Worm (Caenorhabditis elegans) whole organism, L4 larva: ENCODE measurements around the gene chil-18.

Experiments
- T20F7.1 ChIP-seq: fragments of 200-800 bp; sonication (Bioruptor generic); optimal IDR thresholded peaks from 2 replicates; lab custom pipeline; 2018; ENCODE audit warnings: mild to moderate bottlenecking, missing genetic modification characterization, missing compliant biosample characterization
- Y48G9A.11 ChIP-seq: fragments of 200-800 bp; sonication (Bioruptor generic); IDR thresholded peaks from 2 replicates; pipeline ENCODE4 v1.3.6; 2022; ENCODE audit warnings: missing genetic modification reagents, missing genetic modification characterization, missing compliant biosample characterization
- ZK337.2 ChIP-seq: fragments of 200-800 bp; sonication (Bioruptor generic); IDR thresholded peaks from 2 replicates; pipeline ENCODE4 v1.3.6; 2022; ENCODE audit warnings: missing genetic modification reagents, missing genetic modification characterization, missing compliant biosample characterization
- aha-1 ChIP-seq: fragments of 150-350 bp; peaks from one replicate; lab custom pipeline; 2014; ENCODE audit warnings: missing biosample characterization, missing genetic modification characterization
- aly-2 ChIP-seq: sonication (generic microtip); optimal IDR thresholded peaks from 2 replicates; lab custom pipeline; 2018; ENCODE audit warnings: missing biosample characterization, missing genetic modification characterization
- attf-4 ChIP-seq: sonication (generic microtip); optimal IDR thresholded peaks from 3 replicates; lab custom pipeline; 2017; ENCODE audit warnings: missing biosample characterization, missing genetic modification characterization
- ceh-20 ChIP-seq: fragments of 200-800 bp; sonication (Bioruptor generic); IDR thresholded peaks from 2 replicates; pipeline ENCODE4 v1.3.6; 2022; ENCODE audit warnings: missing genetic modification reagents, missing genetic modification characterization, missing compliant biosample characterization
- ces-1 ChIP-seq: fragments of 150-350 bp; sonication (generic microtip); optimal IDR thresholded peaks from 4 replicates; lab custom pipeline; 2014; ENCODE audit warnings: missing biosample characterization, missing genetic modification reagents, missing genetic modification characterization
- ctbp-1 ChIP-seq: fragments of 200-800 bp; sonication (Bioruptor generic); IDR thresholded peaks from 2 replicates; pipeline ENCODE4 v1.3.6; 2022; ENCODE audit warnings: missing genetic modification reagents, missing genetic modification characterization, missing compliant biosample characterization
- daf-16 ChIP-seq, 3 experiments: sonication (generic microtip); optimal IDR thresholded peaks; 2 replicates each; lab custom pipeline; 2016 to 2017; ENCODE audit warnings: missing genetic modification characterization in 3 of 3, missing genetic modification reagents in 3 of 3, mild to moderate bottlenecking in 2 of 3, missing compliant biosample characterization in 2 of 3, missing biosample characterization in 1 of 3, moderate library complexity in 1 of 3
- daf-19 ChIP-seq: fragments of 200-800 bp; sonication (Bioruptor generic); conservative IDR thresholded peaks from 2 replicates; pipeline ENCODE4 v1.3.6; 2022; ENCODE audit warnings: missing genetic modification characterization, missing compliant biosample characterization
- dmd-6 ChIP-seq: fragments of 200-800 bp; sonication (Bioruptor generic); IDR thresholded peaks from 2 replicates; pipeline ENCODE4 v1.3.6; 2022; ENCODE audit warnings: missing genetic modification reagents, missing genetic modification characterization, missing compliant biosample characterization
- dmd-8 ChIP-seq: fragments of 200-800 bp; sonication (Bioruptor generic); IDR thresholded peaks from 2 replicates; pipeline ENCODE4 v1.3.6; 2022; ENCODE audit warnings: missing genetic modification characterization, missing compliant biosample characterization
- dpl-1 ChIP-seq: fragments of 150-350 bp; optimal IDR thresholded peaks from 2 replicates; lab custom pipeline; 2014; ENCODE audit warnings: missing biosample characterization, missing genetic modification reagents, missing genetic modification characterization
- duxl-1 ChIP-seq: sonication (generic microtip); optimal IDR thresholded peaks from 2 replicates; lab custom pipeline; 2016; ENCODE audit warnings: mild to moderate bottlenecking, missing genetic modification characterization, moderate library complexity, missing compliant biosample characterization; ENCODE audit not compliant: poor library complexity
- dve-1 ChIP-seq: sonication (generic microtip); optimal IDR thresholded peaks from 2 replicates; lab custom pipeline; 2017; ENCODE audit warnings: antibody characterized with exemption, mild to moderate bottlenecking, missing genetic modification characterization, missing compliant biosample characterization; ENCODE audit not compliant: insufficient read depth
- egl-43 ChIP-seq: fragments of 200-800 bp; sonication (Bioruptor generic); IDR thresholded peaks from 2 replicates; pipeline ENCODE4 v1.3.6; 2022; ENCODE audit warnings: missing genetic modification reagents, missing genetic modification characterization, missing compliant biosample characterization
- hif-1 ChIP-seq, 2 experiments: sonication (generic microtip); optimal IDR thresholded peaks; 2 replicates each; lab custom pipeline; 2016 to 2017; ENCODE audit warnings: missing compliant biosample characterization in 2 of 2, missing genetic modification characterization in 2 of 2, missing genetic modification reagents in 2 of 2, missing genotype in 2 of 2, mild to moderate bottlenecking in 1 of 2
- hlh-11 ChIP-seq: fragments of 200-800 bp; sonication (Bioruptor generic); optimal IDR thresholded peaks from 2 replicates; lab custom pipeline; 2018; ENCODE audit warnings: mild to moderate bottlenecking, missing genetic modification characterization, missing compliant biosample characterization
- jun-1 ChIP-seq: fragments of 150-350 bp; optimal IDR thresholded peaks from 2 replicates; lab custom pipeline; 2014; ENCODE audit warnings: missing biosample characterization, missing genetic modification reagents, missing genetic modification characterization
- lim-7 ChIP-seq: fragments of 200-800 bp; sonication (Bioruptor generic); IDR thresholded peaks from 2 replicates; pipeline ENCODE4 v1.3.6; 2022; ENCODE audit warnings: missing genetic modification characterization, missing compliant biosample characterization
- lin-1 ChIP-seq: fragments of 200-800 bp; sonication (Bioruptor generic); IDR thresholded peaks from 2 replicates; pipeline ENCODE4 v1.3.6; 2022; ENCODE audit warnings: missing genetic modification reagents, missing genetic modification characterization, missing compliant biosample characterization
- lin-13 ChIP-seq: fragments of 150-350 bp; optimal IDR thresholded peaks from 2 replicates; lab custom pipeline; 2014; ENCODE audit warnings: missing biosample characterization, missing genetic modification reagents, missing genetic modification characterization
- lin-15B ChIP-seq: fragments of 150-350 bp; sonication (generic microtip); optimal IDR thresholded peaks from 3 replicates; lab custom pipeline; 2014; ENCODE audit warnings: missing biosample characterization, missing genetic modification characterization
- lin-29 ChIP-seq: fragments of 200-800 bp; sonication (Bioruptor generic); IDR thresholded peaks from 2 replicates; pipeline ENCODE4 v1.3.6; 2022; ENCODE audit warnings: missing genetic modification reagents, missing genetic modification characterization, missing compliant biosample characterization
- lin-38 ChIP-seq: fragments of 200-800 bp; sonication (Bioruptor generic); IDR thresholded peaks from 2 replicates; pipeline ENCODE4 v1.3.6; 2022; ENCODE audit warnings: missing genetic modification reagents, missing genetic modification characterization, missing compliant biosample characterization
- madf-5 ChIP-seq, 2 experiments: fragments of 200-800 bp; sonication (Bioruptor generic); IDR thresholded peaks; 2 replicates each; pipeline ENCODE4 v1.3.6; 2022; ENCODE audit warnings: missing compliant biosample characterization in 2 of 2, missing genetic modification characterization in 2 of 2
- madf-9 ChIP-seq: fragments of 200-800 bp; sonication (Bioruptor generic); conservative IDR thresholded peaks from 2 replicates; pipeline ENCODE4 v1.3.6; 2022; ENCODE audit warnings: missing genetic modification reagents, missing genetic modification characterization, missing compliant biosample characterization
- mep-1 ChIP-seq: fragments of 150-350 bp; sonication (generic microtip); optimal IDR thresholded peaks from 3 replicates; lab custom pipeline; 2014; ENCODE audit warnings: missing biosample characterization, missing genetic modification characterization
- mxl-3 ChIP-seq: fragments of 200-800 bp; sonication (Bioruptor generic); optimal IDR thresholded peaks from 2 replicates; lab custom pipeline; 2018; ENCODE audit warnings: mild to moderate bottlenecking, missing genetic modification characterization, missing compliant biosample characterization
- nhr-10 ChIP-seq: fragments of 150-350 bp; optimal IDR thresholded peaks from 2 replicates; lab custom pipeline; 2014; ENCODE audit warnings: missing biosample characterization, missing genetic modification characterization
- nhr-102 ChIP-seq: sonication (generic microtip); optimal IDR thresholded peaks from 2 replicates; lab custom pipeline; 2016; ENCODE audit warnings: mild to moderate bottlenecking, missing genetic modification characterization, moderate library complexity, missing compliant biosample characterization
- nhr-111 ChIP-seq: fragments of 200-800 bp; sonication (Bioruptor generic); optimal IDR thresholded peaks from 2 replicates; lab custom pipeline; 2018; ENCODE audit warnings: mild to moderate bottlenecking, missing genetic modification characterization, missing compliant biosample characterization
- nhr-28 ChIP-seq: fragments of 150-350 bp; optimal IDR thresholded peaks from 2 replicates; lab custom pipeline; 2014; ENCODE audit warnings: missing biosample characterization, missing genetic modification characterization
- nhr-41 ChIP-seq: fragments of 200-800 bp; sonication (Bioruptor generic); IDR thresholded peaks from 2 replicates; pipeline ENCODE4 v1.3.6; 2022; ENCODE audit warnings: missing genetic modification reagents, missing genetic modification characterization, missing compliant biosample characterization
- nhr-42 ChIP-seq: fragments of 200-800 bp; sonication (Bioruptor generic); IDR thresholded peaks from 2 replicates; pipeline ENCODE4 v1.3.6; 2022; ENCODE audit warnings: missing genetic modification characterization, missing compliant biosample characterization
- nhr-48 ChIP-seq: sonication (generic microtip); optimal IDR thresholded peaks from 2 replicates; lab custom pipeline; 2016; ENCODE audit warnings: mild to moderate bottlenecking, missing genetic modification characterization, missing compliant biosample characterization
- nhr-6 ChIP-seq: fragments of 150-350 bp; optimal IDR thresholded peaks from 2 replicates; lab custom pipeline; 2014; ENCODE audit warnings: missing biosample characterization, missing genetic modification characterization
- pha-4 ChIP-seq, 2 experiments: fragments of 150-350 bp in 1 of 2; fragments of 200-800 bp in 1 of 2; sonication (Bioruptor generic) in 1 of 2; IDR thresholded peaks in 1 of 2; optimal IDR thresholded peaks in 1 of 2; 2 replicates each; pipeline versions ENCODE4 v1.3.6 to Lab custom; 2014 to 2022; ENCODE audit warnings: missing genetic modification characterization in 2 of 2, missing genetic modification reagents in 2 of 2, missing biosample characterization in 1 of 2, missing compliant biosample characterization in 1 of 2
- php-3 ChIP-seq: fragments of 200-800 bp; sonication (Bioruptor generic); IDR thresholded peaks from 2 replicates; pipeline ENCODE4 v1.3.6; 2022; ENCODE audit warnings: missing genetic modification reagents, missing genetic modification characterization, missing compliant biosample characterization
- pqm-1 ChIP-seq: sonication (generic microtip); optimal IDR thresholded peaks from 2 replicates; lab custom pipeline; 2017; ENCODE audit warnings: missing biosample characterization, missing genetic modification characterization
- tag-97 ChIP-seq: fragments of 200-800 bp; sonication (Bioruptor generic); IDR thresholded peaks from 2 replicates; pipeline ENCODE4 v1.3.6; 2022; ENCODE audit warnings: missing genetic modification characterization, missing compliant biosample characterization
- tra-1 ChIP-seq: fragments of 200-800 bp; sonication (Bioruptor generic); IDR thresholded peaks from 2 replicates; pipeline ENCODE4 v1.3.6; 2022; ENCODE audit warnings: missing genetic modification reagents, missing genetic modification characterization, missing compliant biosample characterization
- unc-130 ChIP-seq: sonication (generic microtip); optimal IDR thresholded peaks from 2 replicates; lab custom pipeline; 2016; ENCODE audit warnings: missing genetic modification reagents, missing genetic modification characterization, missing compliant biosample characterization
- unc-39 ChIP-seq: sonication (generic microtip); optimal IDR thresholded peaks from 2 replicates; lab custom pipeline; 2017; ENCODE audit warnings: missing biosample characterization, missing genetic modification characterization
- unc-62 ChIP-seq, 3 experiments: fragments of 150-350 bp in 1 of 3; sonication (generic microtip); optimal IDR thresholded peaks in 2 of 3; peaks in 1 of 3; 1 replicate in 1 of 3; 2 replicates in 2 of 3; lab custom pipeline; 2014 to 2017; ENCODE audit warnings: missing biosample characterization in 3 of 3, missing genetic modification characterization in 3 of 3, missing genetic modification reagents in 3 of 3, missing genotype in 1 of 3
- vab-7 ChIP-seq: fragments of 200-800 bp; sonication (Bioruptor generic); IDR thresholded peaks from 2 replicates; pipeline ENCODE4 v1.3.6; 2022; ENCODE audit warnings: missing genetic modification reagents, missing genetic modification characterization, missing compliant biosample characterization

The chil-18 gene

DNA sequence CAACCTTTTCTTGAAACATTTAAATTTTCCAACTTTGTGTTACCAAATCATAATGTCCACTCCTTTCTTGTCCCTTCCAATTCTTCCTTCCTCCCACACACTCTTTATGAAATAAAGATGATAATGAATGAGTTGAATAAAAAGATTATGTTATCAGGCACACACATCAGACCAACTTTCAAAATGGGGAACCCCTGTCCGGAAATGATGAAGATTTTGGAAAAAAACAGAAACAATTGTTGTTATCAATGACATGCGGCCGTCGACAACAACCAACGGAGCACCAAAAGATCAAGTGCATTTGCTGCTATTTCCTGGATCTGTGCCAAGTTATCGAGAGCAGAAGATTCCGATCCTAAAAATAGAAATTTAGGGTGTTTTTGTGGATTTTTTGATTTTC is 35.3 kb downstream of the chil-18 start:
- peak; percentile 54 for TF ChIP-seq nhr-28 (tag; lab: Kevin White, UChicago)
- TF ChIP-seq pqm-1 (tag; lab: Kevin White, UChicago): peak; percentile 17
- peak in 1 of 2 experiments; percentile 59 for TF ChIP-seq hif-1 (tag; optimal IDR thresholded peaks at IDR 0.05; lab: Kevin White, UChicago)
- TF ChIP-seq dmd-6 (GFP tag; lab: Robert Waterston, UW): peak; percentile 66
- TF ChIP-seq dve-1 (tag; lab: Kevin White, UChicago): peak; percentile 39
- TF ChIP-seq daf-16 (GFP tag; optimal IDR thresholded peaks at IDR 0.05; lab: Kevin White, UChicago): peak in 1 of 2 experiments; percentile 21
- peak; percentile 78 for TF ChIP-seq daf-16 (tag; optimal IDR thresholded peaks at IDR 0.05; lab: Kevin White, UChicago)
- TF ChIP-seq pha-4 (GFP tag; IDR thresholded peaks at IDR 0.05; lab: Robert Waterston, UW): no peak
- TF ChIP-seq pha-4 (tag; optimal IDR thresholded peaks at IDR 0.05; lab: Kevin White, UChicago): no peak
- peak; percentile 30 for TF ChIP-seq hlh-11 (tag; lab: Kevin White, UChicago)
- TF ChIP-seq unc-62 (GFP tag; optimal IDR thresholded peaks at IDR 0.05 in 1 of 2; lab: Kevin White, UChicago): peak in 1 of 2 experiments; percentile 90
- no peak for TF ChIP-seq unc-62 (tag; optimal IDR thresholded peaks at IDR 0.05; lab: Kevin White, UChicago)
- TF ChIP-seq lin-1 (GFP tag; lab: Robert Waterston, UW): peak; percentile 42; the same call in 1 of the 2 replicates
- TF ChIP-seq duxl-1 (tag; lab: Kevin White, UChicago): no peak
- TF ChIP-seq aha-1 (tag; lab: Kevin White, UChicago): peak; percentile 37
- no peak for TF ChIP-seq php-3
- TF ChIP-seq, all 104 proteins: peak for 10

DNA sequence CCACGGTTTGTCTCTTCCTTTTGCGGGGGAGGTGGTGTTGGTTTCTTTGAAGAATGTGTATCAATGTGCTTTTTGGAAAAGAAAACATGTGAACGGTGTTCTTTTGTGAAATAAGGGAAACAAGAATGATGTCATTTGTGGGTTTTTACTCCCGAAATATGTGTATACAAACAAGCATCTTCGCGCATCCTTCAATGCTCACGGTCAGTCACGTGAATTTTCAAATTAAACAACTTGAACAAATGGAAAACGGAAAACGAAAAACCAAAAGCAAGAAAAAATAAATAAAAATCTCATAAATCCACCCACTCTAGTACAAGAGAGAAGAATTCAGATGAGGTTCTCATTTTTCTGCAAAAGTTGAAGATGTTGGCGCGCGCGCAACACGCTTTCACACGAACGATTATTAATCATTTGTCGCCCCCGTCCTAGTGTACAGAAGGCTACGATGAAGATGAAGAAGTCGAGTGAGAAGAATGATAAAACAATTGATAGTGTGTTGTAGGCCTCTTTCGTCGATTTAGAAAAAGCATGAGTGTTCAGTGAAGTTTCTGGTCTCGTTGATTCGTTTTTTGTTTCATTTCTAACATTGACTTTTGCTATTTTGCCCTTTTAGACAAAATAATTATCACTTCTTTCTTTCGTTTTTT is 37.1 kb downstream of the chil-18 start:
- no peak for TF ChIP-seq Y48G9A.11 (GFP tag; lab: Robert Waterston, UW)
- no peak for TF ChIP-seq madf-9
- TF ChIP-seq mxl-3 (GFP tag; lab: Kevin White, UChicago): peak; percentile 88
- no peak for TF ChIP-seq nhr-41
- TF ChIP-seq aly-2: no peak
- no peak for TF ChIP-seq tag-97
- no peak for TF ChIP-seq nhr-48
- TF ChIP-seq lim-7: no peak
- TF ChIP-seq tra-1: no peak
- no peak for TF ChIP-seq lin-13 (GFP tag; lab: Kevin White, UChicago)
- no peak for TF ChIP-seq ceh-20 (GFP tag; lab: Robert Waterston, UW)
- no peak for TF ChIP-seq dmd-8 (GFP tag; lab: Robert Waterston, UW)
- TF ChIP-seq nhr-42: no peak
- no peak for TF ChIP-seq php-3
- TF ChIP-seq vab-7: no peak
- TF ChIP-seq unc-130 (GFP tag; lab: Kevin White, UChicago): no peak
- TF ChIP-seq daf-19 (GFP tag; lab: Robert Waterston, UW): no peak
- TF ChIP-seq egl-43: no peak
- no peak for TF ChIP-seq unc-39 (tag; lab: Kevin White, UChicago)
- no peak for TF ChIP-seq lin-29 (GFP tag; lab: Robert Waterston, UW)
- no peak for TF ChIP-seq mep-1 (tag; lab: Kevin White, UChicago)
- no peak for TF ChIP-seq madf-5 (GFP tag; IDR thresholded peaks at IDR 0.05; lab: Robert Waterston, UW)
- no peak for TF ChIP-seq nhr-102 (tag; lab: Kevin White, UChicago)
- no peak for TF ChIP-seq ZK337.2 (GFP tag; lab: Robert Waterston, UW)
- no peak for TF ChIP-seq dpl-1
- no peak for TF ChIP-seq ctbp-1
- TF ChIP-seq pha-4 (GFP tag; IDR thresholded peaks at IDR 0.05; lab: Robert Waterston, UW): no peak
- TF ChIP-seq pha-4 (tag; optimal IDR thresholded peaks at IDR 0.05; lab: Kevin White, UChicago): peak; percentile 38
- no peak for TF ChIP-seq attf-4
- no peak for TF ChIP-seq lin-15B
- no peak for TF ChIP-seq ces-1
- no peak for TF ChIP-seq lin-38 (GFP tag; lab: Robert Waterston, UW)
- TF ChIP-seq nhr-6 (tag; lab: Kevin White, UChicago): no peak
- no peak for TF ChIP-seq jun-1 (tag; lab: Kevin White, UChicago)
- TF ChIP-seq hlh-11 (tag; lab: Kevin White, UChicago): peak; percentile 19
- TF ChIP-seq T20F7.1: no peak
- TF ChIP-seq nhr-10: no peak
- TF ChIP-seq nhr-111 (GFP tag; lab: Kevin White, UChicago): no peak
